Fruit fly (Drosophila melanogaster): ENCODE data around the gene LManI.
A peak's percentile ranks its signal among the peaks of the same experiment; 100 is the strongest.

LManI gene

DNA sequence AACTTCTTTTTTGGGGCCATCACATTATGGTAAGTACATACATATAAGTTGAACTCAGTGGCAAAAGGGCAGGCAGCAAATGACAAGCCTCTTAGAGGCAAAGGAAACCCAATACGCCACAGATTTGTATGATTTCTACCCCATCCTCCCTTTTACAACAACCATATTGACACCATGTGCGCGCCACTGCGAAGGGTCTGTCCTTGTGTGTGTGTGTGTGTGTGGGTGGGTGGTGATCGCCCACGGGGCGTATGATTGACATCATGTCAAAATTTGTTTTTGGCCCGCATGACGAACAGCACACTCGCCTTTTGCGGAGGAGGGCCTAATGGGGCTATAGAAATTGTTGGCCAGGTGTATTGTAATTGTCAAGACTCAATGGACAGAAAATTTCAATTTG lies 42.6 kb upstream of the LManI start (continued):
- TF ChIP-seq CG2129 (GFP tag; IDR thresholded peaks at IDR 0.05; ENCODE audit: partially characterized antibody) (no peak), CG1529 (GFP tag; optimal IDR thresholded peaks at IDR 0.05) (no peak), CG7372 (GFP tag; IDR thresholded peaks at IDR 0.05) (peak; percentile 33; the same call in 1 of the 2 replicates), rib (GFP tag; IDR thresholded peaks at IDR 0.05) (peak; percentile 37; the same call in 1 of the 2 replicates), CG16815 (GFP tag; optimal IDR thresholded peaks at IDR 0.05) (no peak), CG2712 (tag; optimal IDR thresholded peaks at IDR 0.05) (no peak), chm (GFP tag; IDR thresholded peaks at IDR 0.05) (0 out of 2 replicates have a peak, but pooled peaks have one; percentile 27), CG9817 (tag; optimal IDR thresholded peaks at IDR 0.05) (no peak), Drgx (GFP tag; IDR thresholded peaks at IDR 0.05) (no peak), CG12659 (GFP tag; optimal IDR thresholded peaks at IDR 0.05) (peak; percentile 9), CG12769 (tag; optimal IDR thresholded peaks at IDR 0.05) (peak; percentile 15), peb (GFP tag; IDR thresholded peaks at IDR 0.05) (no peak), CG10959 (GFP tag; IDR thresholded peaks at IDR 0.05) (no peak), CG17385 (GFP tag; optimal IDR thresholded peaks at IDR 0.05) (no peak), BtbVII (GFP tag; optimal IDR thresholded peaks at IDR 0.05) (peak; percentile 53), amos (GFP tag; IDR thresholded peaks at IDR 0.05; ENCODE audit: partially characterized antibody) (no peak), Hsf (GFP tag; optimal IDR thresholded peaks at IDR 0.05) (no peak), HLHmδ (GFP tag; optimal IDR thresholded peaks at IDR 0.05) (peak; percentile 33), otp (GFP tag; IDR thresholded peaks at IDR 0.05) (0 out of 3 replicates have a peak, but pooled peaks have one; percentile 6), CG10209 (GFP tag; optimal IDR thresholded peaks at IDR 0.05) (no peak), CG11695 (GFP tag; IDR thresholded peaks at IDR 0.05) (0 out of 3 replicates have a peak, but pooled peaks have one; percentile 26), Scr (GFP tag; IDR thresholded peaks at IDR 0.05; ENCODE audit: partially characterized antibody) (no peak), fd96Cb (tag; optimal IDR thresholded peaks at IDR 0.05) (no peak), Neu2 (GFP tag; optimal IDR thresholded peaks at IDR 0.05; ENCODE audit: borderline replicate concordance) (no peak), CG33213 (GFP tag; optimal IDR thresholded peaks at IDR 0.05) (no peak), mld (GFP tag; IDR thresholded peaks at IDR 0.05; ENCODE audit: partially characterized antibody) (no peak), CG3163 (GFP tag; optimal IDR thresholded peaks at IDR 0.05) (no peak), CG14014 (GFP tag; IDR thresholded peaks at IDR 0.05) (0 out of 2 replicates have a peak, but pooled peaks have one; percentile 17), CG2678 (tag; optimal IDR thresholded peaks at IDR 0.05) (no peak), CG16813 (GFP tag; IDR thresholded peaks at IDR 0.05; ENCODE audit: partially characterized antibody) (no peak), CG1792 (GFP tag; optimal IDR thresholded peaks at IDR 0.05) (no peak), pfk (GFP tag; optimal IDR thresholded peaks at IDR 0.05) (no peak), insv (GFP tag; optimal IDR thresholded peaks at IDR 0.05) (no peak), CG3847 (GFP tag; IDR thresholded peaks at IDR 0.05) (no peak), CG17359 (tag; optimal IDR thresholded peaks at IDR 0.05) (no peak), gt (GFP tag; IDR thresholded peaks at IDR 0.05) (no peak), Trl (optimal IDR thresholded peaks at IDR 0.05) (no peak), Trl (GFP tag; optimal IDR thresholded peaks at IDR 0.05) (no peak), Elba2 (GFP tag; optimal IDR thresholded peaks at IDR 0.05) (no peak), CG1024 (GFP tag; IDR thresholded peaks at IDR 0.05) (no peak), Dfd (GFP tag; optimal IDR thresholded peaks at IDR 0.05) (no peak), CG11560 (tag; IDR thresholded peaks at IDR 0.05) (no peak), p53 (GFP tag; optimal IDR thresholded peaks at IDR 0.05) (no peak), E2f2 (GFP tag; IDR thresholded peaks at IDR 0.05) (peak; percentile 17), Six4 (GFP tag; optimal IDR thresholded peaks at IDR 0.05) (no peak), twi (tag; optimal IDR thresholded peaks at IDR 0.05) (peak; percentile 87), H15 (GFP tag; IDR thresholded peaks at IDR 0.05) (no peak), CG14667 (GFP tag; IDR thresholded peaks at IDR 0.05) (no peak), CG32767 (GFP tag; IDR thresholded peaks at IDR 0.05) (no peak), en (GFP tag; optimal IDR thresholded peaks at IDR 0.05) (no peak), lab (GFP tag; optimal IDR thresholded peaks at IDR 0.05) (peak; percentile 48), CG9215 (GFP tag; IDR thresholded peaks at IDR 0.05) (no peak)

Measured in whole organism, embryonic.